Worm (Caenorhabditis elegans) whole organism, late embryonic: ENCODE data around the gene K04C2.8.

Source experiments
- C08G9.2 ChIP-seq: sonication (generic microtip); optimal IDR thresholded peaks from 2 replicates; lab custom pipeline; 2016; ENCODE audit warnings: mild to moderate bottlenecking, missing genetic modification characterization, moderate library complexity, missing compliant biosample characterization
- C38D4.7 ChIP-seq: fragments of 200-800 bp; sonication (Bioruptor generic); optimal IDR thresholded peaks from 2 replicates; lab custom pipeline; 2018; ENCODE audit warnings: mild to moderate bottlenecking, missing genetic modification characterization, moderate library complexity, missing compliant biosample characterization
- K02D7.2 ChIP-seq: sonication (generic microtip); optimal IDR thresholded peaks from 2 replicates; lab custom pipeline; 2017; ENCODE audit warnings: mild to moderate bottlenecking, missing genetic modification characterization, missing compliant biosample characterization
- Y22D7AL.16 ChIP-seq: sonication (generic microtip); optimal IDR thresholded peaks from 2 replicates; lab custom pipeline; 2016; ENCODE audit warnings: missing genetic modification characterization, missing compliant biosample characterization
- ahr-1 ChIP-seq: sonication (generic microtip); optimal IDR thresholded peaks from 2 replicates; lab custom pipeline; 2016; ENCODE audit warnings: missing genetic modification characterization, missing compliant biosample characterization
- ama-1 ChIP-seq: fragments of 150-350 bp; optimal IDR thresholded peaks from 2 replicates; lab custom pipeline; 2014
- ceh-14 ChIP-seq: sonication (generic microtip); optimal IDR thresholded peaks from 2 replicates; lab custom pipeline; 2016; ENCODE audit warnings: missing genotype, missing genetic modification characterization, missing compliant biosample characterization
- ceh-22 ChIP-seq: sonication (generic microtip); optimal IDR thresholded peaks from 2 replicates; lab custom pipeline; 2017; ENCODE audit warnings: missing biosample characterization, missing genetic modification characterization
- ceh-24 ChIP-seq: sonication (generic microtip); optimal IDR thresholded peaks from 2 replicates; lab custom pipeline; 2016; ENCODE audit warnings: mild to moderate bottlenecking, missing genetic modification characterization, missing compliant biosample characterization
- ceh-30 ChIP-seq: fragments of 150-350 bp; optimal IDR thresholded peaks from 2 replicates; lab custom pipeline; 2014; ENCODE audit warnings: missing biosample characterization, missing genetic modification characterization
- ceh-31 ChIP-seq: sonication (generic microtip); optimal IDR thresholded peaks from 2 replicates; lab custom pipeline; 2016; ENCODE audit warnings: missing genetic modification characterization, missing compliant biosample characterization
- ceh-6 ChIP-seq: fragments of 200-800 bp; sonication (Bioruptor generic); optimal IDR thresholded peaks from 2 replicates; lab custom pipeline; 2018; ENCODE audit warnings: mild to moderate bottlenecking, missing genetic modification characterization, missing compliant biosample characterization
- che-1 ChIP-seq: sonication (generic microtip); optimal IDR thresholded peaks from 2 replicates; lab custom pipeline; 2016; ENCODE audit warnings: mild to moderate bottlenecking, missing genetic modification characterization, missing compliant biosample characterization
- ets-4 ChIP-seq: sonication (generic microtip); optimal IDR thresholded peaks from 2 replicates; lab custom pipeline; 2016; ENCODE audit warnings: missing genetic modification characterization, missing compliant biosample characterization
- fax-1 ChIP-seq: sonication (generic microtip); optimal IDR thresholded peaks from 2 replicates; lab custom pipeline; 2016; ENCODE audit warnings: missing genotype, missing genetic modification characterization, missing compliant biosample characterization
- fkh-10 ChIP-seq: fragments of 150-350 bp; optimal IDR thresholded peaks from 2 replicates; lab custom pipeline; 2014; ENCODE audit warnings: missing biosample characterization, missing genetic modification reagents, missing genetic modification characterization
- fkh-6 ChIP-seq: sonication (generic microtip); optimal IDR thresholded peaks from 2 replicates; lab custom pipeline; 2016; ENCODE audit warnings: missing genetic modification characterization, missing compliant biosample characterization
- gmeb-2 ChIP-seq: sonication (generic microtip); optimal IDR thresholded peaks from 2 replicates; lab custom pipeline; 2016; ENCODE audit warnings: missing genetic modification characterization, inconsistent platforms, missing compliant biosample characterization
- hlh-13 ChIP-seq: fragments of 200-800 bp; sonication (Bioruptor generic); optimal IDR thresholded peaks from 2 replicates; lab custom pipeline; 2018; ENCODE audit warnings: mild to moderate bottlenecking, missing genetic modification characterization, missing compliant biosample characterization
- hlh-15 ChIP-seq: sonication (generic microtip); optimal IDR thresholded peaks from 2 replicates; lab custom pipeline; 2016; ENCODE audit warnings: missing genetic modification characterization, missing compliant biosample characterization
- hlh-6 ChIP-seq: sonication (generic microtip); optimal IDR thresholded peaks from 2 replicates; lab custom pipeline; 2016; ENCODE audit warnings: missing genotype, missing genetic modification characterization, missing compliant biosample characterization
- lim-6 ChIP-seq: sonication (generic microtip); optimal IDR thresholded peaks from 2 replicates; lab custom pipeline; 2016; ENCODE audit warnings: missing genetic modification characterization, missing compliant biosample characterization
- madf-2 ChIP-seq: sonication (generic microtip); optimal IDR thresholded peaks from 2 replicates; lab custom pipeline; 2017; ENCODE audit warnings: missing genetic modification characterization, missing compliant biosample characterization
- nfya-1 ChIP-seq: sonication (generic microtip); optimal IDR thresholded peaks from 2 replicates; lab custom pipeline; 2017; ENCODE audit warnings: missing genetic modification characterization, mild to moderate bottlenecking, missing compliant biosample characterization, antibody characterized with exemption, moderate library complexity
- nhr-11 ChIP-seq: fragments of 150-350 bp; optimal IDR thresholded peaks from 2 replicates; lab custom pipeline; 2014; ENCODE audit warnings: missing biosample characterization, missing genetic modification characterization
- pag-3 ChIP-seq: sonication (generic microtip); optimal IDR thresholded peaks from 2 replicates; lab custom pipeline; 2016; ENCODE audit warnings: missing compliant biosample characterization, missing genetic modification characterization, borderline replicate concordance
- pax-1 ChIP-seq: fragments of 150-350 bp; optimal IDR thresholded peaks from 2 replicates; lab custom pipeline; 2014; ENCODE audit warnings: missing biosample characterization, missing genetic modification characterization
- pros-1 ChIP-seq: fragments of 150-350 bp; optimal IDR thresholded peaks from 2 replicates; lab custom pipeline; 2014; ENCODE audit warnings: missing biosample characterization, missing genetic modification reagents, missing genetic modification characterization
- rnt-1 ChIP-seq: sonication (generic microtip); optimal IDR thresholded peaks from 2 replicates; lab custom pipeline; 2016; ENCODE audit warnings: missing genetic modification characterization, missing compliant biosample characterization
- sox-2 ChIP-seq: fragments of 200-800 bp; sonication (Bioruptor generic); IDR thresholded peaks from 2 replicates; pipeline ENCODE4 v1.3.6; 2022; ENCODE audit warnings: missing genetic modification reagents, missing genetic modification characterization, missing compliant biosample characterization
- syd-9 ChIP-seq: sonication (generic microtip); optimal IDR thresholded peaks from 2 replicates; lab custom pipeline; 2016; ENCODE audit warnings: mild to moderate bottlenecking, missing genetic modification characterization, moderate library complexity, missing compliant biosample characterization
- tbx-2 ChIP-seq: sonication (generic microtip); optimal IDR thresholded peaks from 2 replicates; lab custom pipeline; 2016; ENCODE audit warnings: missing genetic modification characterization, missing compliant biosample characterization
- unc-3 ChIP-seq, 2 experiments: fragments of 200-800 bp in 1 of 2; sonication (Bioruptor generic) in 1 of 2; sonication (generic microtip) in 1 of 2; conservative IDR thresholded peaks in 1 of 2; optimal IDR thresholded peaks in 1 of 2; 2 replicates each; pipeline versions ENCODE4 v1.3.6 to Lab custom; 2016 to 2022; ENCODE audit warnings: missing compliant biosample characterization in 2 of 2, missing genetic modification characterization in 2 of 2, missing genetic modification reagents in 1 of 2
- unc-55 ChIP-seq: sonication (generic microtip); optimal IDR thresholded peaks from 2 replicates; lab custom pipeline; 2017; ENCODE audit warnings: missing biosample characterization, missing genetic modification reagents, missing genetic modification characterization
- unc-86 ChIP-seq: sonication (generic microtip); optimal IDR thresholded peaks from 2 replicates; lab custom pipeline; 2016; ENCODE audit warnings: missing genetic modification characterization, missing compliant biosample characterization
- zip-5 ChIP-seq: sonication (generic microtip); optimal IDR thresholded peaks from 2 replicates; lab custom pipeline; 2016; ENCODE audit warnings: missing genetic modification characterization, missing compliant biosample characterization
- ztf-16 ChIP-seq: sonication (generic microtip); optimal IDR thresholded peaks from 2 replicates; lab custom pipeline; 2017; ENCODE audit warnings: missing genetic modification characterization, missing compliant biosample characterization

The K04C2.8 gene

ce11 chrIII:6871067-6871466 lies 971 bp downstream of the K04C2.8 start:
- peak; percentile 6 for TF ChIP-seq unc-55 (GFP tag; lab: Kevin White, UChicago)
- no peak for TF ChIP-seq ama-1
- TF ChIP-seq pax-1 (tag; lab: Kevin White, UChicago): no peak
- no peak for TF ChIP-seq ceh-6 (GFP tag; lab: Kevin White, UChicago)
- TF ChIP-seq, all 69 proteins: peak for 1

DNA sequence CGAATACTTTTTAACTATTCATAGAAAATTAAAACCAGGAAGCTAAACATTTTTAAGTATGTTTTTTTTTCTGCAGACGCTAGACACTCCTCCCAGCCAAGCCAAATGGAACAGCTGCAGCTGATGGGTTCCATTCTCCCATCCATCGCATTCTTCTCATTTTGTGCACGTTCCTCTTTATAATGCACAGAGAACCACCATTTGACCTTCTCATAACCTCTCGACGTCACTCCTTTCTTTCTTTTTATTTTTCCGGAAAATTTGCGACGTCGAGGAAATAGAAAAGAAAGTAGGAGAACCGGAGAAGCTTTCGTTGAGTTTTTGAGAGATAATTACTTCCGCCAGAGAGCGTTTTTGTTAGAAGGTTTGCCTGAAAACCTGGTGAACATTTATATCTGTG lies 1.6 kb downstream of the K04C2.8 start:
- no peak for TF ChIP-seq ceh-30
- no peak for TF ChIP-seq hlh-13 (GFP tag; lab: Kevin White, UChicago)
- TF ChIP-seq Y22D7AL.16 (tag; lab: Kevin White, UChicago): no peak
- TF ChIP-seq nhr-11 (tag; lab: Kevin White, UChicago): no peak
- TF ChIP-seq gmeb-2: no peak

DNA sequence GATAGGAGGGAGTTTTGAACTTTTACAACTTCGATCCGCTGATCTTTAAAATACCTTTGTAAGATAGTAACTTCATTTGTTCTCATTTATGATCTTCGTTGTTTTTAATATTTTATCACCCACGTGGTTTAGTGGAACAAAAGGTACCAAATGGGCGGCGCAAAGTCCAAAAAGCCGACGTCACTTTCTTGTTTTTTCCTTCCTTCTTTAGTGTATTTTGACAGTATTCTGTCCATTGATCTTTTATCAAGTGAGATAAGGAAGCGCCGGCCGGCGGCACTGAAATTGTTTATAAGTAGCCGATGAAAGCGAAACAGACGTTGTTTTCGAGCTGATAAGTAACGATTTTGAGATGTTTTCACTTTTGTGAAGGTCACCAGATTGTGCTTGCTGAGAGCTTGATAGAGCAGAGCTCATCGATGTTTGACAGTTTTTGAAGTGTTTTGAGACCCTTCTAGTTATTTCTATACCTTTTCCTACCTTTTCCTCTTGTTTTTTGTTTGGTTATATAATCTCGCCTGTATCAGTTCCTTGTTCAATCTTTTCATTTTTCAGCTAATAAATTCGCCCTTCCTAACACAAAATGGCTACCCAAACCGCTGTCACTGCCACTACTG lies 2.5 kb downstream of the K04C2.8 start, which contains the start of gene K04C2.3:
TSS of gene K04C2.3 (plus strand) at position 556 of the 617 bp plus-strand sequence.
- TF ChIP-seq ahr-1 (tag; lab: Kevin White, UChicago) (no peak), ceh-22 (tag; lab: Kevin White, UChicago) (no peak), madf-2 (tag; lab: Kevin White, UChicago) (no peak), lim-6 (no peak), syd-9 (tag; lab: Kevin White, UChicago) (no peak), hlh-6 (no peak), C08G9.2 (tag; lab: Kevin White, UChicago) (no peak), nhr-11 (tag; lab: Kevin White, UChicago) (no peak), ceh-31 (no peak), ceh-6 (GFP tag; lab: Kevin White, UChicago) (no peak), zip-5 (no peak), sox-2 (GFP tag; lab: Robert Waterston, UW) (no peak), ceh-30 (no peak), nfya-1 (tag; lab: Kevin White, UChicago) (no peak), ets-4 (tag; lab: Kevin White, UChicago) (no peak)
- TF ChIP-seq, all 69 proteins: peak for 0

ce11 chrIII:6873724-6874123 lies 3.6 kb downstream of the K04C2.8 start:
- TF ChIP-seq madf-2 (tag; lab: Kevin White, UChicago): no peak
- TF ChIP-seq ceh-31: no peak
- TF ChIP-seq fax-1: no peak
- no peak for TF ChIP-seq che-1 (tag; lab: Kevin White, UChicago)
- no peak for TF ChIP-seq unc-3 (GFP tag; conservative IDR thresholded peaks at IDR 0.05; lab: Robert Waterston, UW)
- no peak for TF ChIP-seq unc-3 (tag; optimal IDR thresholded peaks at IDR 0.05; lab: Kevin White, UChicago)
- no peak for TF ChIP-seq hlh-15 (tag; lab: Kevin White, UChicago)
- TF ChIP-seq sox-2 (GFP tag; lab: Robert Waterston, UW): no peak
- TF ChIP-seq fkh-10 (GFP tag; lab: Kevin White, UChicago): no peak
- no peak for TF ChIP-seq ceh-24
- TF ChIP-seq pag-3 (tag; lab: Kevin White, UChicago): no peak
- TF ChIP-seq ztf-16 (tag; lab: Kevin White, UChicago): no peak
- TF ChIP-seq ceh-14 (tag; lab: Kevin White, UChicago): no peak
- no peak for TF ChIP-seq pros-1 (tag; lab: Kevin White, UChicago)
- TF ChIP-seq ama-1: no peak
- TF ChIP-seq Y22D7AL.16 (tag; lab: Kevin White, UChicago): no peak
- TF ChIP-seq zip-5: no peak

ce11 chrIII:6880797-6881196 lies 10.7 kb downstream of the K04C2.8 start, which contains the start of gene K04C2.7:
K04C2.7 (plus strand) TSS chrIII:6881097.
- TF ChIP-seq ahr-1 (tag; lab: Kevin White, UChicago) (no peak), tbx-2 (tag; lab: Kevin White, UChicago) (no peak), C38D4.7 (GFP tag; lab: Kevin White, UChicago) (no peak), ztf-16 (tag; lab: Kevin White, UChicago) (no peak), fkh-10 (GFP tag; lab: Kevin White, UChicago) (no peak), ama-1 (no peak), ceh-31 (no peak), unc-55 (GFP tag; lab: Kevin White, UChicago) (no peak), rnt-1 (tag; lab: Kevin White, UChicago) (no peak), hlh-13 (GFP tag; lab: Kevin White, UChicago) (no peak), hlh-6 (no peak), K02D7.2 (tag; lab: Kevin White, UChicago) (no peak), unc-86 (tag; lab: Kevin White, UChicago) (no peak), fkh-6 (tag; lab: Kevin White, UChicago) (no peak), madf-2 (tag; lab: Kevin White, UChicago) (no peak)
